Worm (Caenorhabditis elegans) whole organism, L3 larva: ENCODE results near the gene ilcr-2.

Experiments
- R02D3.7 ChIP-seq: fragments of 150-350 bp; optimal IDR thresholded peaks from 2 replicates; lab custom pipeline; 2014; ENCODE audit warnings: missing biosample characterization, missing genetic modification characterization
- aly-2 ChIP-seq: fragments of 150-350 bp; optimal IDR thresholded peaks from 2 replicates; lab custom pipeline; 2014; ENCODE audit warnings: missing biosample characterization, missing genetic modification characterization
- ama-1 ChIP-seq: fragments of 150-350 bp; optimal IDR thresholded peaks from 2 replicates; lab custom pipeline; 2018
- ceh-16 ChIP-seq: sonication (generic microtip); optimal IDR thresholded peaks from 2 replicates; lab custom pipeline; 2017; ENCODE audit warnings: missing biosample characterization, missing genetic modification characterization
- ceh-28 ChIP-seq: fragments of 150-350 bp; optimal IDR thresholded peaks from 2 replicates; lab custom pipeline; 2014; ENCODE audit warnings: missing biosample characterization, missing genetic modification reagents, missing genetic modification characterization
- ceh-82 ChIP-seq: fragments of 150-350 bp; optimal IDR thresholded peaks from 2 replicates; lab custom pipeline; 2014; ENCODE audit warnings: missing biosample characterization, missing genetic modification characterization
- ceh-9 ChIP-seq: sonication (generic microtip); optimal IDR thresholded peaks from 2 replicates; lab custom pipeline; 2018; ENCODE audit warnings: missing biosample characterization, missing genetic modification characterization
- egl-27 ChIP-seq: sonication (generic microtip); optimal IDR thresholded peaks from 4 replicates; lab custom pipeline; 2017; ENCODE audit warnings: missing biosample characterization, missing genetic modification reagents, missing genetic modification characterization
- egl-5 ChIP-seq: fragments of 150-350 bp; optimal IDR thresholded peaks from 2 replicates; lab custom pipeline; 2017; ENCODE audit warnings: missing biosample characterization, missing genetic modification reagents, missing genetic modification characterization, inconsistent platforms
- elt-1 ChIP-seq: fragments of 150-350 bp; optimal IDR thresholded peaks from 2 replicates; lab custom pipeline; 2014; ENCODE audit warnings: missing biosample characterization, missing genetic modification characterization
- elt-2 ChIP-seq: sonication (generic microtip); optimal IDR thresholded peaks from 2 replicates; lab custom pipeline; 2016; ENCODE audit warnings: missing genetic modification reagents, mild to moderate bottlenecking, missing genetic modification characterization, missing compliant biosample characterization
- elt-3 ChIP-seq, 3 experiments: fragments of 150-350 bp in 1 of 3; sonication (generic microtip) in 2 of 3; optimal IDR thresholded peaks; 2 replicates in 2 of 3; 4 replicates in 1 of 3; lab custom pipeline; 2014 to 2017; ENCODE audit warnings: missing biosample characterization in 3 of 3, missing genetic modification characterization in 3 of 3
- fkh-2 ChIP-seq: fragments of 150-350 bp; optimal IDR thresholded peaks from 2 replicates; lab custom pipeline; 2014; ENCODE audit warnings: missing biosample characterization, missing genetic modification reagents, missing genetic modification characterization
- fos-1 ChIP-seq: fragments of 150-350 bp; optimal IDR thresholded peaks from 2 replicates; lab custom pipeline; 2014; ENCODE audit warnings: missing biosample characterization, missing genetic modification characterization
- hmg-11 ChIP-seq: sonication (generic microtip); optimal IDR thresholded peaks from 2 replicates; lab custom pipeline; 2016; ENCODE audit warnings: missing genetic modification characterization, missing compliant biosample characterization
- jun-1 ChIP-seq: fragments of 150-350 bp; optimal IDR thresholded peaks from 2 replicates; lab custom pipeline; 2014; ENCODE audit warnings: missing biosample characterization, missing genetic modification reagents, missing genetic modification characterization
- lin-15B ChIP-seq: fragments of 150-350 bp; optimal IDR thresholded peaks from 2 replicates; lab custom pipeline; 2014; ENCODE audit warnings: missing biosample characterization, missing genetic modification characterization
- lin-39 ChIP-seq: fragments of 150-350 bp; optimal IDR thresholded peaks from 2 replicates; lab custom pipeline; 2018; ENCODE audit warnings: missing biosample characterization, missing genetic modification reagents, missing genetic modification characterization
- lsy-12 ChIP-seq: sonication (generic microtip); optimal IDR thresholded peaks from 2 replicates; lab custom pipeline; 2016; ENCODE audit warnings: mild to moderate bottlenecking, missing genetic modification characterization, missing compliant biosample characterization
- mdl-1 ChIP-seq: fragments of 150-350 bp; optimal IDR thresholded peaks from 2 replicates; lab custom pipeline; 2014; ENCODE audit warnings: missing biosample characterization, missing genetic modification characterization
- mml-1 ChIP-seq: fragments of 150-350 bp; sonication (generic microtip); optimal IDR thresholded peaks from 3 replicates; lab custom pipeline; 2014; ENCODE audit warnings: missing biosample characterization, missing genetic modification characterization
- nfya-1 ChIP-seq: sonication (generic microtip); optimal IDR thresholded peaks from 2 replicates; lab custom pipeline; 2017; ENCODE audit warnings: missing genetic modification characterization, mild to moderate bottlenecking, missing compliant biosample characterization, antibody characterized with exemption, moderate library complexity; ENCODE audit not compliant: insufficient read depth
- nhr-11 ChIP-seq: fragments of 150-350 bp; optimal IDR thresholded peaks from 2 replicates; lab custom pipeline; 2014; ENCODE audit warnings: missing biosample characterization, missing genetic modification characterization
- nhr-237 ChIP-seq: fragments of 150-350 bp; optimal IDR thresholded peaks from 2 replicates; lab custom pipeline; 2014; ENCODE audit warnings: missing biosample characterization, missing genetic modification characterization
- nhr-25 ChIP-seq: sonication (generic microtip); optimal IDR thresholded peaks from 2 replicates; lab custom pipeline; 2017; ENCODE audit warnings: missing biosample characterization, missing genetic modification characterization
- nhr-76 ChIP-seq: fragments of 150-350 bp; sonication (generic microtip); optimal IDR thresholded peaks from 5 replicates; lab custom pipeline; 2014; ENCODE audit warnings: missing biosample characterization, missing genetic modification characterization
- pha-4 ChIP-seq: fragments of 150-350 bp; optimal IDR thresholded peaks from 2 replicates; lab custom pipeline; 2014; ENCODE audit warnings: missing biosample characterization, missing genetic modification reagents, missing genetic modification characterization
- pqm-1 ChIP-seq: fragments of 150-350 bp; optimal IDR thresholded peaks from 2 replicates; lab custom pipeline; 2017; ENCODE audit warnings: missing biosample characterization, missing genetic modification characterization, inconsistent platforms
- sea-2 ChIP-seq: fragments of 150-350 bp; sonication (generic microtip); optimal IDR thresholded peaks from 4 replicates; lab custom pipeline; 2014; ENCODE audit warnings: missing biosample characterization, missing genetic modification reagents, missing genetic modification characterization
- skn-1 ChIP-seq: fragments of 150-350 bp; optimal IDR thresholded peaks from 2 replicates; lab custom pipeline; 2014; ENCODE audit warnings: missing biosample characterization, missing genetic modification characterization
- tbx-2 ChIP-seq: sonication (generic microtip); optimal IDR thresholded peaks from 2 replicates; lab custom pipeline; 2016; ENCODE audit warnings: mild to moderate bottlenecking, missing genetic modification characterization, missing compliant biosample characterization
- unc-39 ChIP-seq: sonication (generic microtip); optimal IDR thresholded peaks from 4 replicates; lab custom pipeline; 2017; ENCODE audit warnings: missing biosample characterization, missing genetic modification characterization
- ztf-11 ChIP-seq: fragments of 150-350 bp; optimal IDR thresholded peaks from 2 replicates; lab custom pipeline; 2014; ENCODE audit warnings: missing biosample characterization, missing genetic modification characterization

The ilcr-2 gene

DNA sequence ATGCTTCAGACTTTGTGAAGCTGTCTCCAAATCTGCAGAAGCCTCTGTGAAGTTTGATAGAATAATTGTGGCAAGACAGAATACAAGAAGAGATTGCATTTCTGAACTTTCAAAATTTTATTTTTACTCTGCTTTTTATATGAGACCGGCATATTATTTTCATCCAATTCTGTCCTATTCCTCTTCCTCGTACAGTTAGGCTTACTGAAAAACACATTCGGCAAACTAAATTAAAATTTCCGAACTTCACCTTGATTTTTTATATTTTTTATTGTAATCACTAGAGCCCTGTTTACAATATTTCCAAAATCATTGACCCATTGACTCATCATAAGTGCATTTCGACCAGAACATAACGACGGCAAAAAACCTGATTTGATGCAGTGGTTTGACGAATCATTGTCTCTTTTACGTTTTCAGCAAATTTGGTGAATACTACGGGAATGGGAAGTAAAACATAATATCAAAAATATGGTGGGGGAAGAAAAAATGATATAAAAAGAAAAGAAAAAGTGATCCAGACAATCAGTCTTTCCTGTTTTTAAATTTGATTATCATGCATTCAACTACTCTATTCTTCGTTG, 23.2 kb downstream of the ilcr-2 start, which contains the start of the genes suex-1 and F12A10.9:
TSS of gene suex-1 (minus strand) at position 101 of the 584 bp plus-strand sequence.
TSS of gene F12A10.9 (plus strand) at position 534 of the 584 bp plus-strand sequence.
- no peak for TF ChIP-seq fkh-2 (tag; lab: Kevin White, UChicago)
- no peak for TF ChIP-seq hmg-11
- TF ChIP-seq egl-5 (tag; lab: Kevin White, UChicago) = no peak
- no peak for TF ChIP-seq ztf-11
- no peak for TF ChIP-seq fos-1
- no peak for TF ChIP-seq elt-1 (tag; lab: Kevin White, UChicago)
- no peak for TF ChIP-seq egl-27 (tag; lab: Kevin White, UChicago)
- no peak for TF ChIP-seq mdl-1
- no peak for TF ChIP-seq tbx-2 (tag; lab: Kevin White, UChicago)
- no peak for TF ChIP-seq jun-1 (tag; lab: Kevin White, UChicago)
- TF ChIP-seq elt-3 (tag; optimal IDR thresholded peaks at IDR 0.05; lab: Kevin White, UChicago) = no peak
- TF ChIP-seq sea-2 = no peak
- no peak for TF ChIP-seq ceh-16

ce11 chrII:5500470-5500869, 25.4 kb downstream of the ilcr-2 start, which contains the start of gene fzy-1:
Gene fzy-1, plus strand, starts transcription at chrII:5500770.
- no peak for TF ChIP-seq egl-27 (tag; lab: Kevin White, UChicago)
- no peak for TF ChIP-seq nhr-237 (tag; lab: Kevin White, UChicago)

DNA sequence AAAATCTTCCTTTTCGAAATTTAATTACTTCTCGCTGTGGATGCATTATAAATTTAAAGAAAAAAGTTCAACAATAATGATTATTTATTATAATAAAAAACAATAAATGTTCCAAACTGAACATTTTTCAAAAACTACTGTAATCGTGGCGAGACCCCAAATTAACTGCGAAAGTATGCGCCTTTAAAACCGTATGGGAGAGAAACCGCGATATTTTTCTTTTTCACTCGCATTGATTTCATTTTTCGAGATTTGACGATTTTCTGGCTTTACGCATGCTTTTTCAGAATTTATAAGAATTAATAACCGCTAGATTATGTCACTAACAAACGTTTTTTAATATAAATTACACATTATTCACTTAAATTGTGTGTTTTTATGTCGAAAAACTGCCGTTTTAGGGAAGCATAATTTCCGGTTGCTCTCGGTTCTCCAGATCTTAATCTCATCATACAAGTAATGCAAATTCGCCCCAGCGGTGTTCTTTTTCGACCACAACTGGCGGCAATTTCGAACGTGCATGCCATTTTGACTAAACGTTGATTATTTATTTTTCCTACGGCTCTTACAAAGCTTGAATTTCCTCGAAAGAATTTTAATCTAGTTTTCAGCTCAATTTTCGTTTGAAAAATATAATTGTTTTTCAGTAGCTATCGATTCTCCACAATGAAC, 26.1 kb downstream of the ilcr-2 start, which contains the start of gene F12A10.8:
TSS of gene F12A10.8 (minus strand) at position 79 of the 672 bp plus-strand sequence.
- TF ChIP-seq lin-15B (tag; lab: Kevin White, UChicago) (peak; percentile 76), lin-39 (tag; lab: Kevin White, UChicago) (peak; percentile 37), elt-1 (tag; lab: Kevin White, UChicago) (peak; percentile 5), nhr-11 (tag; lab: Kevin White, UChicago) (no peak), mml-1 (tag; lab: Kevin White, UChicago) (no peak), elt-2 (tag; lab: Kevin White, UChicago) (peak; percentile 13), nfya-1 (tag; lab: Kevin White, UChicago) (peak; percentile 44)

DNA sequence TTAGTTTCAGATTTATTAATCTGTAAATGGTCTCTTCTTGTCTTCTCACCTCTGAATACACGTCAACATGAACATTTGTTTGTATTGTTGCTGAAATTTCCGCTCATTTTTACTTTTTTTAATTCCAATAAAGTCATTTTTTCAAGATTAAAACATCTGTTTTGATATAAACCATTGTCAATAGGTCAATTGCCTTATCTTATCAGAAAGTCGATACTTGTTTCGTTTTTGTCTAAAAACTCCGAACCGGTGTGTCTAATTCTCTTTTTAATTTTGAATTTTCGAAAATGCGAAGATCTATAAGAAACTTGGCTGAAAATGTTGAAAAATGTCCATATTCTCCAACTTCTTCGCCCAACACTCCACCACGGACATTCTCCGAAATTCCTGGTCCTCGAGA, 28.7 kb downstream of the ilcr-2 start, which contains the start of gene cyp-44A1:
TSS of gene cyp-44A1 (plus strand) at position 285 of the 400 bp plus-strand sequence.
- peak; percentile 67 for TF ChIP-seq elt-2 (tag; lab: Kevin White, UChicago)
- no peak for TF ChIP-seq lin-39 (tag; lab: Kevin White, UChicago)

- TF ChIP-seq skn-1 (tag; lab: Kevin White, UChicago) (no peak), mdl-1 (no peak), ceh-9 (tag; lab: Kevin White, UChicago) (no peak), elt-1 (tag; lab: Kevin White, UChicago) (no peak), sea-2 (no peak), fkh-2 (tag; lab: Kevin White, UChicago) (no peak), ama-1 (lab: Kevin White, UChicago) (no peak), pqm-1 (tag; lab: Kevin White, UChicago) (no peak), elt-2 (tag; lab: Kevin White, UChicago) (peak; percentile 23), aly-2 (no peak), R02D3.7 (tag; lab: Kevin White, UChicago) (no peak), ceh-28 (tag; lab: Kevin White, UChicago) (no peak), egl-27 (tag; lab: Kevin White, UChicago) (no peak), jun-1 (tag; lab: Kevin White, UChicago) (no peak), lsy-12 (tag; lab: Kevin White, UChicago) (no peak), pha-4 (tag; lab: Kevin White, UChicago) (peak; percentile 27), nfya-1 (tag; lab: Kevin White, UChicago) (no peak), unc-39 (no peak), egl-5 (tag; lab: Kevin White, UChicago) (no peak), ceh-82 (tag; lab: Kevin White, UChicago) (no peak), tbx-2 (tag; lab: Kevin White, UChicago) (no peak), nhr-76 (tag; lab: Kevin White, UChicago) (no peak), lin-15B (tag; lab: Kevin White, UChicago) (peak; percentile 1), ztf-11 (no peak), nhr-25 (no peak)
Observed at ce11 chrII:5505820-5506287, 30.8 kb downstream of the ilcr-2 start, which contains the start of gene npp-24. Gene npp-24, plus strand, starts transcription at chrII:5505870.
